Worm (Caenorhabditis elegans): Measurements from ENCODE around the gene spp-24.
A peak's percentile ranks its signal among the peaks of the same experiment; 100 is the strongest.

spp-24 gene

DNA sequence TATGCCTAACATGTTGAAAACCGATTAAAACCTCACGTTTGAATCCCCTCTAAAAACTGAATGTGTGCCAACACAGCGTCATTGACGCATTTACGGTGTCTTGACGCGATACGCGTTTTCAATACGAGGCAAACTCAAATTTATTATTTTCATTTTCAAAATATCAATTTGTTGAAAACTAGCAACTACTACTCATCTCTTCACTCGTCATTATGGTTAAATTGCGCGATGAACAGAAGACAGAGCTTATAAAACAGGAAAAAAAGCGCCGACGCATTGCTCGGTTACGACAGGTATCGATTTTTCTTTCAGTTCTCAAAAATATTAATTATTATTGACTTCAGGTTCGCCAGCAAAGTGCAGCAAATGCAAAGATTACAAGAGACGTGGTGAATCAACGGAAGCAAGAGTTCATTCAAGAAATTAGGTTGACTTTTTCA is 14.8 kb downstream of the spp-24 start, which contains the start of gene enee-1 (continued):
- TF ChIP-seq attf-3 (GFP tag; conservative IDR thresholded peaks at IDR 0.05) (peak; percentile 43; the same call in 1 of the 2 replicates), F57A8.1 (GFP tag; optimal IDR thresholded peaks at IDR 0.05) (no peak), hmg-20 (GFP tag; IDR thresholded peaks at IDR 0.05) (0 out of 2 replicates have a peak, but pooled peaks have one; percentile 36), K12H6.12 (tag; optimal IDR thresholded peaks at IDR 0.05) (peak; percentile 39), ekl-4 (GFP tag; IDR thresholded peaks at IDR 0.05) (0 out of 2 replicates have a peak, but pooled peaks have one; percentile 51), let-607 (tag; optimal IDR thresholded peaks at IDR 0.05) (peak in 1 of 2 experiments; percentile 15), Y53F4B.3 (GFP tag; IDR thresholded peaks at IDR 0.05) (no peak), atf-7 (tag; optimal IDR thresholded peaks at IDR 0.05) (peak; percentile 19), mxl-1 (tag; optimal IDR thresholded peaks at IDR 0.05) (no peak), aptf-2 (GFP tag; conservative IDR thresholded peaks at IDR 0.05) (no peak), cebp-1 (GFP tag; IDR thresholded peaks at IDR 0.05) (no peak), cebp-1 (tag; optimal IDR thresholded peaks at IDR 0.05) (peak; percentile 60), gei-17 (GFP tag; optimal IDR thresholded peaks at IDR 0.05) (no peak), rcor-1 (GFP tag; IDR thresholded peaks at IDR 0.05) (peak; percentile 52; the same call in 1 of the 2 replicates)

- TF ChIP-seq nhr-80 (tag; optimal IDR thresholded peaks at IDR 0.05) (no peak), zfh-2 (GFP tag; conservative IDR thresholded peaks at IDR 0.05) (peak; percentile 68), dox-1 (GFP tag; IDR thresholded peaks at IDR 0.05) (0 out of 2 replicates have a peak, but pooled peaks have one; percentile 12), hsf-1 (GFP tag; IDR thresholded peaks at IDR 0.05) (0 out of 2 replicates have a peak, but pooled peaks have one; percentile 13), F33H1.4 (GFP tag; IDR thresholded peaks at IDR 0.05) (no peak)
Observed at ce11 chrII:23739-24138, 15.6 kb downstream of the spp-24 start.

DNA sequence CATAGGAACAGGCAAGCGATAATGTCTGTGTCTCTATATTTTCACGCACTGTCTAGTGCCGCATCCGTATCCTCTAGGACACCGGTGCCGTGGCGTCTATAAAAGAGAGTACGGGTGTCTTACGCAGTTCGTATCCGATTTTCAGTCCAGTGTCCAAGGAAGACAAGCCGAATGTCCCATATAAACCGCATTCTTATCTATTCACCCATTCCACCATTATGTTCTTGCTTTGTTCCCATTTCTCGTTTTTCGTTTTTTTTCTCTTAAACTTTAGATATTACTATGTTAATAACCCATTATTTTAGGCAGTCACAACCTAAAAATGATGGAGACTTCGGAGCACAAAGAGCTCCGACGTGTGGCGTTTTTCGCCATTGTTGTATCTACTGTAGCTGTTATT is 16.3 kb downstream of the spp-24 start, which contains the start of gene sqt-2:
Gene sqt-2 (plus strand): TSS at position 301 of the 400 bp plus-strand sequence.
- TF ChIP-seq aptf-2 (GFP tag; conservative IDR thresholded peaks at IDR 0.05) (no peak), ceh-58 (GFP tag; IDR thresholded peaks at IDR 0.05) (no peak)

ce11 chrII:21953-22352 is 17.4 kb downstream of the spp-24 start:
- TF ChIP-seq nhr-120 (GFP tag; IDR thresholded peaks at IDR 0.05) (no peak), K11D2.4 (GFP tag; IDR thresholded peaks at IDR 0.05) (no peak), athp-1 (tag; optimal IDR thresholded peaks at IDR 0.05) (no peak), F10E7.11 (tag; optimal IDR thresholded peaks at IDR 0.05) (no peak), ceh-27 (GFP tag; optimal IDR thresholded peaks at IDR 0.05) (no peak), attf-6 (GFP tag; IDR thresholded peaks at IDR 0.05) (no peak), ztf-22 (GFP tag; optimal IDR thresholded peaks at IDR 0.05) (no peak), let-526 (GFP tag; IDR thresholded peaks at IDR 0.05) (no peak), ceh-79 (tag; optimal IDR thresholded peaks at IDR 0.05) (no peak), bed-1 (GFP tag; IDR thresholded peaks at IDR 0.05) (no peak), F33H1.4 (GFP tag; IDR thresholded peaks at IDR 0.05) (no peak)

DNA sequence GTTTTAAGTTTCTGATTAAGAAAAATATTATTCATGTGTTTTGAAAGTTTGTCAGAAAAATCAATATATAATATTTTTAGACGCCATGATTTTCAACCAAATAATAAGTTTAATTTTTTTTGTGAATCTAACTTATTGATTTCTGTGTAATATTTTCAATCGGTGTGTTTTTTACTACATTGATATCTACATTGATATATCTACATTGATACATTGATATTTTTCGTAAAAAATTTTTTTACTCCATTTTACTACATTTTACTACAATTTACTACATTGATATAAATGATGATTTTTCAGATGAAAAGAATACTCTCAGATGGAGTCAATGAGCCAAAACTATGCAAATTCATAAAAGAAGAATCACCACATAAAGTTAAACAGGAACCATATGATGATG is 20.1 kb downstream of the spp-24 start, which contains the start of gene gmeb-1:
Gene gmeb-1 (plus strand): TSS at position 301 of the 400 bp plus-strand sequence.
- TF ChIP-seq cebp-1 (GFP tag; IDR thresholded peaks at IDR 0.05) (no peak), cebp-1 (tag; optimal IDR thresholded peaks at IDR 0.05) (no peak), nfya-1 (tag; optimal IDR thresholded peaks at IDR 0.05; ENCODE audit: borderline replicate concordance, insufficient read depth) (no peak), D2030.7 (GFP tag; IDR thresholded peaks at IDR 0.05) (no peak), hlh-12 (tag; optimal IDR thresholded peaks at IDR 0.05) (no peak), C06A6.2 (GFP tag; conservative IDR thresholded peaks at IDR 0.05) (no peak), tbp1 (GFP tag; optimal IDR thresholded peaks at IDR 0.05) (no peak), hmg-20 (GFP tag; IDR thresholded peaks at IDR 0.05) (no peak), attf-5 (GFP tag; optimal IDR thresholded peaks at IDR 0.05) (no peak), sea-2 (GFP tag; IDR thresholded peaks at IDR 0.05) (no peak), Y53G8AR.9 (GFP tag; conservative IDR thresholded peaks at IDR 0.05) (no peak)

All from whole organism, young adult.